Worm (Caenorhabditis elegans) whole organism, mixed stage, embryonic: Measurements from ENCODE around the gene Y15E3A.4.

Experiments used
- bed-3 ChIP-seq: fragments of 200-800 bp; sonication (Bioruptor generic); optimal IDR thresholded peaks from 3 replicates; lab custom pipeline; 2018; ENCODE audit warnings: mild to moderate bottlenecking, missing genetic modification characterization, moderate library complexity, missing compliant biosample characterization
- blmp-1 ChIP-seq: fragments of 150-350 bp; optimal IDR thresholded peaks from 2 replicates; lab custom pipeline; 2014; ENCODE audit warnings: missing biosample characterization, missing genetic modification characterization
- ces-1 ChIP-seq: fragments of 150-350 bp; optimal IDR thresholded peaks from 2 replicates; lab custom pipeline; 2014; ENCODE audit warnings: missing biosample characterization, missing genetic modification reagents, missing genetic modification characterization
- lsy-2 ChIP-seq: fragments of 150-350 bp; optimal IDR thresholded peaks from 2 replicates; lab custom pipeline; 2014; ENCODE audit warnings: missing biosample characterization, missing genetic modification characterization
- nhr-12 ChIP-seq: fragments of 150-350 bp; optimal IDR thresholded peaks from 2 replicates; lab custom pipeline; 2014; ENCODE audit warnings: missing biosample characterization, missing genetic modification characterization
- nhr-28 ChIP-seq: fragments of 150-350 bp; optimal IDR thresholded peaks from 2 replicates; lab custom pipeline; 2014; ENCODE audit warnings: missing biosample characterization, missing genetic modification characterization
- nhr-76 ChIP-seq: sonication (generic microtip); optimal IDR thresholded peaks from 2 replicates; lab custom pipeline; 2017; ENCODE audit warnings: missing biosample characterization, missing genetic modification characterization
- pha-4 ChIP-seq: fragments of 150-350 bp; optimal IDR thresholded peaks from 2 replicates; lab custom pipeline; 2018; ENCODE audit warnings: missing biosample characterization, missing genetic modification reagents, missing genetic modification characterization
- snpc-4 ChIP-seq: fragments of 150-350 bp; optimal IDR thresholded peaks from 2 replicates; lab custom pipeline; 2014; ENCODE audit warnings: missing biosample characterization, missing genetic modification characterization

DNA sequence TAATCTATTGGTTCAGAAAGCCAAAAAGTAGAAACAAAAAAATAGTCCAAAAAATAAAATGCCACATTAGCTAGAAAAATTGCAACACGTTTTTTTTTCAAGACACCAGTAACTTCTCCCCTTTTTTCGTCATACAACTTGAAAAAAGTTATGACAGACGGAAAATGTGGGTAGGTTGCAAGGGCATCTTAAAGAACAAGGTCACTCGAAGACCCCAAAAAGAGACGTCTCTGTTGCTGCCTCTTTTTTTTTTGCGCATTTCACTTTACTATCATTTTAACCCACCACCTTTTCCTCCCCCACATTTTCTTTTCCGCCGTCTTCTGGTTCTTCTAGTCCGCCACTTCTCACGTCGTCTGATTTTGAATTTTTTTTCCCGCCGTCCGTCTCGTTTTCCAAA lies 18.7 kb upstream of the Y15E3A.4 start:
- TF ChIP-seq pha-4 (tag; lab: Kevin White, UChicago) = no peak
- no peak for TF ChIP-seq snpc-4
- no peak for TF ChIP-seq ces-1 (GFP tag; lab: Kevin White, UChicago)
- TF ChIP-seq nhr-76 (tag; lab: Kevin White, UChicago) = no peak
- TF ChIP-seq blmp-1 = no peak
- TF ChIP-seq lsy-2 (tag; lab: Kevin White, UChicago) = no peak
- no peak for TF ChIP-seq nhr-28 (tag; lab: Kevin White, UChicago)
- no peak for TF ChIP-seq bed-3 (GFP tag; lab: Kevin White, UChicago)
- no peak for TF ChIP-seq nhr-12
